Worm (Caenorhabditis elegans) whole organism, late embryonic: ENCODE data around the gene ver-1.

Experiments
- T23F11.4 ChIP-seq: fragments of 200-800 bp; sonication (Bioruptor generic); optimal IDR thresholded peaks from 2 replicates; lab custom pipeline; 2018; ENCODE audit warnings: mild to moderate bottlenecking, missing genetic modification characterization, missing compliant biosample characterization
- Y22D7AL.16 ChIP-seq: sonication (generic microtip); optimal IDR thresholded peaks from 2 replicates; lab custom pipeline; 2016; ENCODE audit warnings: missing genetic modification characterization, missing compliant biosample characterization
- ahr-1 ChIP-seq: sonication (generic microtip); optimal IDR thresholded peaks from 2 replicates; lab custom pipeline; 2016; ENCODE audit warnings: missing genetic modification characterization, missing compliant biosample characterization
- ceh-14 ChIP-seq: sonication (generic microtip); optimal IDR thresholded peaks from 2 replicates; lab custom pipeline; 2016; ENCODE audit warnings: missing genotype, missing genetic modification characterization, missing compliant biosample characterization
- ceh-18 ChIP-seq: sonication (generic microtip); optimal IDR thresholded peaks from 2 replicates; lab custom pipeline; 2016; ENCODE audit warnings: missing genetic modification characterization, missing compliant biosample characterization
- ceh-24 ChIP-seq: sonication (generic microtip); optimal IDR thresholded peaks from 2 replicates; lab custom pipeline; 2016; ENCODE audit warnings: mild to moderate bottlenecking, missing genetic modification characterization, missing compliant biosample characterization
- ceh-30 ChIP-seq: fragments of 150-350 bp; optimal IDR thresholded peaks from 2 replicates; lab custom pipeline; 2014; ENCODE audit warnings: missing biosample characterization, missing genetic modification characterization
- ceh-34 ChIP-seq: sonication (generic microtip); optimal IDR thresholded peaks from 2 replicates; lab custom pipeline; 2016; ENCODE audit warnings: mild to moderate bottlenecking, missing genetic modification characterization, missing compliant biosample characterization
- ceh-45 ChIP-seq: fragments of 200-800 bp; sonication (Bioruptor generic); IDR thresholded peaks from 2 replicates; pipeline ENCODE4 v1.3.6; 2022; ENCODE audit warnings: missing genetic modification reagents, missing genetic modification characterization, missing compliant biosample characterization
- ceh-6 ChIP-seq: fragments of 200-800 bp; sonication (Bioruptor generic); optimal IDR thresholded peaks from 2 replicates; lab custom pipeline; 2018; ENCODE audit warnings: mild to moderate bottlenecking, missing genetic modification characterization, missing compliant biosample characterization
- che-1 ChIP-seq: sonication (generic microtip); optimal IDR thresholded peaks from 2 replicates; lab custom pipeline; 2016; ENCODE audit warnings: mild to moderate bottlenecking, missing genetic modification characterization, missing compliant biosample characterization
- dmd-4 ChIP-seq: sonication (generic microtip); optimal IDR thresholded peaks from 2 replicates; lab custom pipeline; 2016; ENCODE audit warnings: borderline replicate concordance, missing genetic modification characterization, missing compliant biosample characterization
- dve-1 ChIP-seq: sonication (generic microtip); optimal IDR thresholded peaks from 2 replicates; lab custom pipeline; 2017; ENCODE audit warnings: antibody characterized with exemption, mild to moderate bottlenecking, missing genetic modification characterization, missing compliant biosample characterization
- elt-2 ChIP-seq: sonication (generic microtip); optimal IDR thresholded peaks from 2 replicates; lab custom pipeline; 2016; ENCODE audit warnings: missing genetic modification reagents, missing genetic modification characterization, missing compliant biosample characterization
- elt-4 ChIP-seq: sonication (generic microtip); optimal IDR thresholded peaks from 2 replicates; lab custom pipeline; 2016; ENCODE audit warnings: missing genetic modification characterization, missing compliant biosample characterization
- eyg-1 ChIP-seq: sonication (generic microtip); optimal IDR thresholded peaks from 2 replicates; lab custom pipeline; 2016; ENCODE audit warnings: missing genotype, missing genetic modification characterization, missing compliant biosample characterization
- fax-1 ChIP-seq: sonication (generic microtip); optimal IDR thresholded peaks from 2 replicates; lab custom pipeline; 2016; ENCODE audit warnings: missing genotype, missing genetic modification characterization, missing compliant biosample characterization
- fkh-10 ChIP-seq: fragments of 150-350 bp; optimal IDR thresholded peaks from 2 replicates; lab custom pipeline; 2014; ENCODE audit warnings: missing biosample characterization, missing genetic modification reagents, missing genetic modification characterization
- fkh-6 ChIP-seq: sonication (generic microtip); optimal IDR thresholded peaks from 2 replicates; lab custom pipeline; 2016; ENCODE audit warnings: missing genetic modification characterization, missing compliant biosample characterization
- hlh-13 ChIP-seq: fragments of 200-800 bp; sonication (Bioruptor generic); optimal IDR thresholded peaks from 2 replicates; lab custom pipeline; 2018; ENCODE audit warnings: mild to moderate bottlenecking, missing genetic modification characterization, missing compliant biosample characterization
- hlh-15 ChIP-seq: sonication (generic microtip); optimal IDR thresholded peaks from 2 replicates; lab custom pipeline; 2016; ENCODE audit warnings: missing genetic modification characterization, missing compliant biosample characterization
- hlh-30 ChIP-seq: sonication (generic microtip); optimal IDR thresholded peaks from 2 replicates; lab custom pipeline; 2017; ENCODE audit warnings: antibody characterized with exemption, missing genetic modification characterization, missing compliant biosample characterization; ENCODE audit not compliant: insufficient read depth
- hlh-6 ChIP-seq: sonication (generic microtip); optimal IDR thresholded peaks from 2 replicates; lab custom pipeline; 2016; ENCODE audit warnings: missing genotype, missing genetic modification characterization, missing compliant biosample characterization
- lim-6 ChIP-seq: sonication (generic microtip); optimal IDR thresholded peaks from 2 replicates; lab custom pipeline; 2016; ENCODE audit warnings: missing genetic modification characterization, missing compliant biosample characterization
- lin-11 ChIP-seq: fragments of 200-800 bp; sonication (Bioruptor generic); optimal IDR thresholded peaks from 2 replicates; lab custom pipeline; 2018; ENCODE audit warnings: mild to moderate bottlenecking, missing genetic modification characterization, missing compliant biosample characterization
- mec-3 ChIP-seq: sonication (generic microtip); optimal IDR thresholded peaks from 2 replicates; lab custom pipeline; 2016; ENCODE audit warnings: borderline replicate concordance, missing genetic modification characterization, missing compliant biosample characterization
- nhr-11 ChIP-seq: fragments of 150-350 bp; optimal IDR thresholded peaks from 2 replicates; lab custom pipeline; 2014; ENCODE audit warnings: missing biosample characterization, missing genetic modification characterization
- nhr-232 ChIP-seq: sonication (generic microtip); optimal IDR thresholded peaks from 2 replicates; lab custom pipeline; 2016; ENCODE audit warnings: missing genetic modification characterization, missing compliant biosample characterization
- pat-9 ChIP-seq: fragments of 200-800 bp; sonication (Bioruptor generic); optimal IDR thresholded peaks from 2 replicates; lab custom pipeline; 2018; ENCODE audit warnings: mild to moderate bottlenecking, missing genetic modification characterization, moderate library complexity, missing compliant biosample characterization
- pha-2 ChIP-seq: sonication (generic microtip); optimal IDR thresholded peaks from 2 replicates; lab custom pipeline; 2017; ENCODE audit warnings: mild to moderate bottlenecking, missing genetic modification characterization, missing compliant biosample characterization
- pha-4 ChIP-seq: fragments of 150-350 bp; optimal IDR thresholded peaks from 2 replicates; lab custom pipeline; 2018; ENCODE audit warnings: missing biosample characterization, missing genetic modification reagents, missing genetic modification characterization
- pqm-1 ChIP-seq: sonication (generic microtip); optimal IDR thresholded peaks from 2 replicates; lab custom pipeline; 2016; ENCODE audit warnings: missing genetic modification characterization, missing compliant biosample characterization
- ref-2 ChIP-seq: sonication (generic microtip); optimal IDR thresholded peaks from 2 replicates; lab custom pipeline; 2016; ENCODE audit warnings: missing genetic modification characterization, missing compliant biosample characterization
- sox-2 ChIP-seq: fragments of 200-800 bp; sonication (Bioruptor generic); IDR thresholded peaks from 2 replicates; pipeline ENCODE4 v1.3.6; 2022; ENCODE audit warnings: missing genetic modification reagents, missing genetic modification characterization, missing compliant biosample characterization
- sox-4 ChIP-seq: sonication (generic microtip); optimal IDR thresholded peaks from 2 replicates; lab custom pipeline; 2017; ENCODE audit warnings: mild to moderate bottlenecking, missing genetic modification characterization, inconsistent platforms, missing compliant biosample characterization
- tbx-2 ChIP-seq: sonication (generic microtip); optimal IDR thresholded peaks from 2 replicates; lab custom pipeline; 2016; ENCODE audit warnings: missing genetic modification characterization, missing compliant biosample characterization
- tbx-7 ChIP-seq: sonication (generic microtip); optimal IDR thresholded peaks from 2 replicates; lab custom pipeline; 2016; ENCODE audit warnings: missing genotype, missing genetic modification characterization, missing compliant biosample characterization
- unc-55 ChIP-seq: sonication (generic microtip); optimal IDR thresholded peaks from 2 replicates; lab custom pipeline; 2017; ENCODE audit warnings: missing biosample characterization, missing genetic modification reagents, missing genetic modification characterization
- zip-5 ChIP-seq: sonication (generic microtip); optimal IDR thresholded peaks from 2 replicates; lab custom pipeline; 2016; ENCODE audit warnings: missing genetic modification characterization, missing compliant biosample characterization
- ztf-16 ChIP-seq: sonication (generic microtip); optimal IDR thresholded peaks from 2 replicates; lab custom pipeline; 2017; ENCODE audit warnings: missing genetic modification characterization, missing compliant biosample characterization

ver-1 gene

ce11 chrIII:168376-168775 lies 11.8 kb downstream of the ver-1 start:
- TF ChIP-seq elt-4 (tag; lab: Kevin White, UChicago), result peak; percentile 35

ce11 chrIII:169478-169877 lies 12.9 kb downstream of the ver-1 start, which contains the start of gene F40G9.18:
Gene F40G9.18, minus strand, starts transcription at chrIII:169578.
- TF ChIP-seq ceh-6 (no peak), pha-4 (tag; lab: Kevin White, UChicago) (no peak), ceh-24 (tag; lab: Kevin White, UChicago) (no peak), unc-55 (GFP tag; lab: Kevin White, UChicago) (no peak), dve-1 (no peak), zip-5 (no peak), ahr-1 (tag; lab: Kevin White, UChicago) (no peak), hlh-13 (GFP tag; lab: Kevin White, UChicago) (no peak), nhr-11 (tag; lab: Kevin White, UChicago) (no peak), fax-1 (tag; lab: Kevin White, UChicago) (no peak), nhr-232 (tag; lab: Kevin White, UChicago) (no peak), pha-2 (tag; lab: Kevin White, UChicago) (no peak), ceh-30 (tag; lab: Kevin White, UChicago) (no peak), ceh-34 (no peak)
- TF ChIP-seq, all 69 proteins: peak for 0

ce11 chrIII:171617-172016 lies 15.0 kb downstream of the ver-1 start, which contains the start of the genes F40G9.9 and F40G9.12:
Gene F40G9.9, minus strand, starts transcription at chrIII:171717.
Gene F40G9.12, plus strand, starts transcription at chrIII:171847.
- TF ChIP-seq nhr-232 (tag; lab: Kevin White, UChicago) (no peak), zip-5 (no peak), eyg-1 (tag; lab: Kevin White, UChicago) (no peak), dmd-4 (no peak), ztf-16 (tag; lab: Kevin White, UChicago) (no peak), unc-55 (GFP tag; lab: Kevin White, UChicago) (no peak), tbx-7 (tag; lab: Kevin White, UChicago) (no peak), ceh-24 (tag; lab: Kevin White, UChicago) (no peak), ceh-45 (GFP tag; lab: Robert Waterston, UW) (no peak), fkh-10 (GFP tag; lab: Kevin White, UChicago) (no peak), lim-6 (tag; lab: Kevin White, UChicago) (no peak), ahr-1 (tag; lab: Kevin White, UChicago) (no peak)

ce11 chrIII:173501-173900 lies 16.9 kb downstream of the ver-1 start, which contains the start of gene F40G9.19:
Gene F40G9.19, plus strand, starts transcription at chrIII:173801.
- no peak for TF ChIP-seq dve-1
- TF ChIP-seq lin-11 (tag; lab: Kevin White, UChicago), result no peak
- TF ChIP-seq Y22D7AL.16 (tag; lab: Kevin White, UChicago), result no peak
- TF ChIP-seq ahr-1 (tag; lab: Kevin White, UChicago), result no peak
- no peak for TF ChIP-seq ceh-18 (tag; lab: Kevin White, UChicago)
- TF ChIP-seq ref-2 (tag; lab: Kevin White, UChicago), result no peak
- no peak for TF ChIP-seq ceh-6
- no peak for TF ChIP-seq T23F11.4 (GFP tag; lab: Kevin White, UChicago)
- no peak for TF ChIP-seq pqm-1 (tag; lab: Kevin White, UChicago)
- no peak for TF ChIP-seq elt-2 (tag; lab: Kevin White, UChicago)
- no peak for TF ChIP-seq eyg-1 (tag; lab: Kevin White, UChicago)
- TF ChIP-seq hlh-13 (GFP tag; lab: Kevin White, UChicago), result no peak
- no peak for TF ChIP-seq mec-3 (tag; lab: Kevin White, UChicago)
- no peak for TF ChIP-seq ceh-14 (tag; lab: Kevin White, UChicago)
- TF ChIP-seq hlh-6 (tag; lab: Kevin White, UChicago), result no peak
- TF ChIP-seq tbx-2, result no peak
- TF ChIP-seq sox-2 (GFP tag; lab: Robert Waterston, UW), result no peak
- no peak for TF ChIP-seq ceh-24 (tag; lab: Kevin White, UChicago)

ce11 chrIII:175733-176132 lies 19.1 kb downstream of the ver-1 start, which contains the start of gene clec-148:
Gene clec-148, minus strand, starts transcription at chrIII:175833.
- no peak for TF ChIP-seq ahr-1 (tag; lab: Kevin White, UChicago)
- TF ChIP-seq elt-2 (tag; lab: Kevin White, UChicago), result no peak
- TF ChIP-seq che-1 (tag; lab: Kevin White, UChicago), result no peak
- no peak for TF ChIP-seq fkh-6
- no peak for TF ChIP-seq ztf-16 (tag; lab: Kevin White, UChicago)
- TF ChIP-seq pat-9 (tag; lab: Kevin White, UChicago), result no peak
- TF ChIP-seq hlh-15 (tag; lab: Kevin White, UChicago), result no peak
- no peak for TF ChIP-seq sox-4 (tag; lab: Kevin White, UChicago)
- TF ChIP-seq hlh-30 (tag; lab: Kevin White, UChicago), result no peak
- TF ChIP-seq ceh-30 (tag; lab: Kevin White, UChicago), result no peak
- TF ChIP-seq elt-4 (tag; lab: Kevin White, UChicago), result no peak
- no peak for TF ChIP-seq pha-4 (tag; lab: Kevin White, UChicago)
